Fruit fly (Drosophila melanogaster) whole organism, adult: Measurements from ENCODE around the gene Pvr.
A peak's percentile ranks its signal among the peaks of the same experiment; 100 is the strongest.

Experiments
- CG33017 ChIP-seq: fragments of 200-800 bp; sonication (Bioruptor generic); optimal IDR thresholded peaks from 2 replicates; lab custom pipeline; 2018; ENCODE audit warnings: missing biosample characterization, mild to moderate bottlenecking, missing genetic modification characterization, moderate library complexity
- CG5204 ChIP-seq: fragments of 200-800 bp; sonication (Bioruptor generic); optimal IDR thresholded peaks from 2 replicates; lab custom pipeline; 2016; ENCODE audit warnings: missing biosample characterization, missing genetic modification characterization
- CG7045 ChIP-seq: fragments of 200-800 bp; sonication (Bioruptor generic); optimal IDR thresholded peaks from 2 replicates; lab custom pipeline; 2017; ENCODE audit warnings: missing biosample characterization, mild to moderate bottlenecking, missing genetic modification characterization
- CG7101 ChIP-seq: fragments of 200-800 bp; sonication (Bioruptor generic); optimal IDR thresholded peaks from 2 replicates; lab custom pipeline; 2018; ENCODE audit warnings: missing biosample characterization, mild to moderate bottlenecking, missing genetic modification characterization, moderate library complexity
- Hr96 ChIP-seq: fragments of 200-800 bp; sonication (Bioruptor generic); optimal IDR thresholded peaks from 2 replicates; lab custom pipeline; 2016; ENCODE audit warnings: missing biosample characterization, missing genetic modification characterization
- bab1 ChIP-seq: fragments of 200-800 bp; sonication (Bioruptor generic); optimal IDR thresholded peaks from 3 replicates; lab custom pipeline; 2019; ENCODE audit warnings: missing biosample characterization, mild to moderate bottlenecking, missing genetic modification characterization, moderate library complexity
- kay ChIP-seq: fragments of 200-800 bp; sonication (Bioruptor generic); peaks from one replicate; lab custom pipeline; 2016; ENCODE audit warnings: missing biosample characterization, missing genetic modification characterization, borderline replicate concordance
- ovo ChIP-seq: fragments of 200-800 bp; sonication (Bioruptor generic); optimal IDR thresholded peaks from 2 replicates; lab custom pipeline; 2016; ENCODE audit warnings: missing biosample characterization, missing genetic modification characterization
- pad ChIP-seq: fragments of 200-800 bp; sonication (Bioruptor generic); optimal IDR thresholded peaks from 3 replicates; lab custom pipeline; 2017; ENCODE audit warnings: missing biosample characterization, missing genetic modification characterization, mild to moderate bottlenecking, moderate library complexity, missing genetic modification reagents
- tj ChIP-seq: fragments of 200-800 bp; sonication (Bioruptor generic); optimal IDR thresholded peaks from 3 replicates; lab custom pipeline; 2017; ENCODE audit warnings: missing biosample characterization, mild to moderate bottlenecking, missing genetic modification characterization, moderate library complexity

DNA sequence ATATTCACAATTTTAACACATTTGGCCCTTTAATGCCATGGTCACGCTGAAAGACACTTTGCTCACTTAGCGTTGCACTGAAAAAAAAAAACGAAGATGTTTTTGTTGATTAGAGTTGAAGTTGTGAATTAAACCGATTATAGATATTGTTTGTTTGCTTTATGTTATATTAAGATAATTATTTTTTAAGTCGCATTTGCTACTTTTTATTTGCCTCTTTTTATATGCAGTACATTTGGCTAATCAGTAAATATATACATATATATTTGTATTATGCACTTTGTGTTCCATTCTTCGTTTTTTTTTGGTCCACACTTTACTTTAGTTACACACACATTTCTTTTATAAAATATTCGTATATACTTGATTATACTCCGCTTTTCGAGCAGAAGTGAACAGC, 9.4 kb downstream of the Pvr start:
- TF ChIP-seq CG5204 (GFP tag; lab: Kevin White, UChicago) (no peak), CG7045 (no peak), kay (GFP tag; lab: Kevin White, UChicago) (peak; percentile 78), pad (no peak), CG33017 (no peak), Hr96 (GFP tag; lab: Kevin White, UChicago) (no peak), bab1 (GFP tag; lab: Kevin White, UChicago) (no peak), CG7101 (tag; lab: Kevin White, UChicago) (no peak), tj (GFP tag; lab: Kevin White, UChicago) (no peak), ovo (GFP tag; lab: Kevin White, UChicago) (no peak)
